Worm (Caenorhabditis elegans) whole organism, L4/young adult: ENCODE data around the gene ZC416.2.

ENCODE experiments used
- W03F9.2 ChIP-seq: fragments of 150-350 bp; optimal IDR thresholded peaks from 2 replicates; lab custom pipeline; 2014; ENCODE audit warnings: missing biosample characterization, missing genetic modification characterization
- dao-5 ChIP-seq: sonication (generic microtip); optimal IDR thresholded peaks from 2 replicates; lab custom pipeline; 2016; ENCODE audit warnings: missing genotype, missing genetic modification characterization, moderate library complexity, missing compliant biosample characterization
- him-1 ChIP-seq: sonication (generic microtip); optimal IDR thresholded peaks from 2 replicates; lab custom pipeline; 2016; ENCODE audit warnings: missing genotype, missing genetic modification reagents, missing genetic modification characterization, missing compliant biosample characterization

The ZC416.2 gene

ce11 chrIV:3647551-3647950 is 14.1 kb downstream of the ZC416.2 start:
- TF ChIP-seq W03F9.2 (no peak), him-1 (tag; lab: Kevin White, UChicago) (no peak), dao-5 (tag; lab: Kevin White, UChicago) (no peak)

ce11 chrIV:3648634-3649240 is 15.3 kb downstream of the ZC416.2 start, which contains the start of gene CC8.2:
Gene CC8.2, minus strand, starts transcription at chrIV:3648684.
- TF ChIP-seq W03F9.2 (no peak), him-1 (tag; lab: Kevin White, UChicago) (no peak), dao-5 (tag; lab: Kevin White, UChicago) (no peak)

- TF ChIP-seq W03F9.2 (no peak), him-1 (tag; lab: Kevin White, UChicago) (no peak), dao-5 (tag; lab: Kevin White, UChicago) (no peak)
Observed at ce11 chrIV:3652223-3652622, 18.8 kb downstream of the ZC416.2 start.

ce11 chrIV:3652784-3653383 is 19.5 kb downstream of the ZC416.2 start:
- TF ChIP-seq dao-5 (tag; lab: Kevin White, UChicago) (no peak), W03F9.2 (no peak), him-1 (tag; lab: Kevin White, UChicago) (no peak)

ce11 chrIV:3653420-3653823 is 20.0 kb downstream of the ZC416.2 start:
- no peak for TF ChIP-seq W03F9.2
- TF ChIP-seq dao-5 (tag; lab: Kevin White, UChicago), result no peak
- no peak for TF ChIP-seq him-1 (tag; lab: Kevin White, UChicago)

- TF ChIP-seq dao-5 (tag; lab: Kevin White, UChicago) (no peak), W03F9.2 (no peak), him-1 (tag; lab: Kevin White, UChicago) (no peak)
Observed at ce11 chrIV:3654214-3654613, 20.8 kb downstream of the ZC416.2 start.

ce11 chrIV:3654823-3655222 is 21.4 kb downstream of the ZC416.2 start:
- TF ChIP-seq W03F9.2 (no peak), him-1 (tag; lab: Kevin White, UChicago) (no peak), dao-5 (tag; lab: Kevin White, UChicago) (no peak)

- no peak for TF ChIP-seq him-1 (tag; lab: Kevin White, UChicago)
- no peak for TF ChIP-seq dao-5 (tag; lab: Kevin White, UChicago)
- TF ChIP-seq W03F9.2, result no peak
Observed at ce11 chrIV:3655896-3656295, 22.5 kb downstream of the ZC416.2 start.

- TF ChIP-seq W03F9.2 (no peak), him-1 (tag; lab: Kevin White, UChicago) (no peak), dao-5 (tag; lab: Kevin White, UChicago) (no peak)
Observed at ce11 chrIV:3659951-3660350, 26.5 kb downstream of the ZC416.2 start.

ce11 chrIV:3661117-3661634 is 27.8 kb downstream of the ZC416.2 start:
- TF ChIP-seq him-1 (tag; lab: Kevin White, UChicago) (no peak), W03F9.2 (no peak), dao-5 (tag; lab: Kevin White, UChicago) (no peak)

ce11 chrIV:3662863-3663262 is 29.4 kb downstream of the ZC416.2 start:
- TF ChIP-seq W03F9.2, result no peak
- no peak for TF ChIP-seq dao-5 (tag; lab: Kevin White, UChicago)
- no peak for TF ChIP-seq him-1 (tag; lab: Kevin White, UChicago)

- no peak for TF ChIP-seq him-1 (tag; lab: Kevin White, UChicago)
- TF ChIP-seq W03F9.2, result no peak
- TF ChIP-seq dao-5 (tag; lab: Kevin White, UChicago), result no peak
Observed at ce11 chrIV:3665089-3665488, 31.7 kb downstream of the ZC416.2 start.

- TF ChIP-seq W03F9.2 (no peak), him-1 (tag; lab: Kevin White, UChicago) (no peak), dao-5 (tag; lab: Kevin White, UChicago) (no peak)
Observed at ce11 chrIV:3666543-3666942, 33.1 kb downstream of the ZC416.2 start.

- TF ChIP-seq W03F9.2 (no peak), dao-5 (tag; lab: Kevin White, UChicago) (no peak), him-1 (tag; lab: Kevin White, UChicago) (no peak)
Observed at ce11 chrIV:3667796-3668195, 34.4 kb downstream of the ZC416.2 start.
